Worm (Caenorhabditis elegans) whole organism, young adult: ENCODE results near the gene ZC373.5.

Experiments used
- B0019.2 ChIP-seq: fragments of 200-800 bp; sonication (Bioruptor generic); conservative IDR thresholded peaks from 2 replicates; pipeline ENCODE4 v1.3.6; 2022; ENCODE audit warnings: missing genetic modification reagents, missing genetic modification characterization, missing compliant biosample characterization
- B0035.1 ChIP-seq: sonication (generic microtip); optimal IDR thresholded peaks from 2 replicates; lab custom pipeline; 2016; ENCODE audit warnings: missing genetic modification characterization, mild to moderate bottlenecking, missing compliant biosample characterization, missing genotype, missing genetic modification reagents
- D2030.7 ChIP-seq: fragments of 200-800 bp; sonication (Bioruptor generic); IDR thresholded peaks from 2 replicates; pipeline ENCODE4 v1.3.6; 2022; ENCODE audit warnings: missing genetic modification reagents, missing genetic modification characterization, missing compliant biosample characterization
- F39B2.1 ChIP-seq: fragments of 200-800 bp; sonication (Bioruptor generic); IDR thresholded peaks from 2 replicates; pipeline ENCODE4 v1.3.6; 2022; ENCODE audit warnings: missing genetic modification reagents, missing genetic modification characterization, missing compliant biosample characterization
- F49E8.2 ChIP-seq: sonication (generic microtip); optimal IDR thresholded peaks from 3 replicates; lab custom pipeline; 2017; ENCODE audit warnings: missing genetic modification characterization, mild to moderate bottlenecking, missing compliant biosample characterization, antibody characterized with exemption, moderate library complexity; ENCODE audit not compliant: insufficient read depth
- F55B11.4 ChIP-seq: sonication (generic microtip); optimal IDR thresholded peaks from 2 replicates; lab custom pipeline; 2016; ENCODE audit warnings: missing compliant biosample characterization, missing genetic modification characterization, borderline replicate concordance; ENCODE audit not compliant: insufficient read depth
- K12H6.12 ChIP-seq: fragments of 200-800 bp; sonication (Bioruptor generic); optimal IDR thresholded peaks from 2 replicates; lab custom pipeline; 2018; ENCODE audit warnings: mild to moderate bottlenecking, missing genetic modification characterization, missing compliant biosample characterization
- ama-1 ChIP-seq, 3 experiments: fragments of 150-350 bp in 1 of 3; sonication (generic microtip) in 2 of 3; optimal IDR thresholded peaks; 2 replicates each; lab custom pipeline; 2014 to 2018; ENCODE audit warnings: missing biosample characterization in 2 of 3, missing genetic modification characterization in 2 of 3, missing genetic modification reagents in 2 of 3
- attf-3 ChIP-seq: fragments of 200-800 bp; sonication (Bioruptor generic); conservative IDR thresholded peaks from 2 replicates; pipeline ENCODE4 v1.3.6; 2022; ENCODE audit warnings: missing genetic modification reagents, missing genetic modification characterization, missing compliant biosample characterization
- bed-2 ChIP-seq: fragments of 200-800 bp; sonication (Bioruptor generic); IDR thresholded peaks from 2 replicates; pipeline ENCODE4 v1.3.6; 2022; ENCODE audit warnings: missing genetic modification reagents, missing genetic modification characterization, missing compliant biosample characterization
- cebp-1 ChIP-seq, 2 experiments: fragments of 200-800 bp in 1 of 2; sonication (Bioruptor generic) in 1 of 2; sonication (generic microtip) in 1 of 2; IDR thresholded peaks in 1 of 2; optimal IDR thresholded peaks in 1 of 2; 2 replicates each; pipeline versions ENCODE4 v1.3.6 to Lab custom; 2017 to 2022; ENCODE audit warnings: missing compliant biosample characterization in 2 of 2, missing genetic modification characterization in 2 of 2, mild to moderate bottlenecking in 1 of 2, missing genetic modification reagents in 1 of 2, moderate library complexity in 1 of 2
- ceh-40 ChIP-seq: fragments of 200-800 bp; sonication (Bioruptor generic); IDR thresholded peaks from 2 replicates; pipeline ENCODE4 v1.3.6; 2022; ENCODE audit warnings: missing genetic modification characterization, missing compliant biosample characterization
- ceh-79 ChIP-seq: sonication (generic microtip); optimal IDR thresholded peaks from 2 replicates; lab custom pipeline; 2017; ENCODE audit warnings: mild to moderate bottlenecking, missing genetic modification characterization, missing compliant biosample characterization
- egl-18 ChIP-seq: fragments of 200-800 bp; sonication (Bioruptor generic); IDR thresholded peaks from 2 replicates; pipeline ENCODE4 v1.3.6; 2022; ENCODE audit warnings: missing genetic modification reagents, missing genetic modification characterization, missing compliant biosample characterization
- fkh-3 ChIP-seq: sonication (generic microtip); optimal IDR thresholded peaks from 2 replicates; lab custom pipeline; 2016; ENCODE audit warnings: mild to moderate bottlenecking, missing genetic modification characterization, missing compliant biosample characterization
- hlh-12 ChIP-seq: sonication (generic microtip); optimal IDR thresholded peaks from 2 replicates; lab custom pipeline; 2016; ENCODE audit warnings: missing genetic modification characterization, missing compliant biosample characterization
- let-607 ChIP-seq, 2 experiments: fragments of 200-800 bp in 1 of 2; sonication (Bioruptor generic) in 1 of 2; sonication (generic microtip) in 1 of 2; optimal IDR thresholded peaks; 2 replicates each; lab custom pipeline; 2016 to 2018; ENCODE audit warnings: mild to moderate bottlenecking in 2 of 2, missing compliant biosample characterization in 2 of 2, missing genetic modification characterization in 2 of 2, moderate library complexity in 2 of 2, missing genotype in 1 of 2
- lin-35 ChIP-seq, 3 experiments: fragments of 150-350 bp in 2 of 3; sonication (generic microtip) in 1 of 3; optimal IDR thresholded peaks; 2 replicates each; lab custom pipeline; 2014 to 2018; ENCODE audit warnings: missing biosample characterization in 3 of 3, missing genetic modification characterization in 3 of 3, missing genetic modification reagents in 3 of 3
- lin-40 ChIP-seq: sonication (generic microtip); optimal IDR thresholded peaks from 2 replicates; lab custom pipeline; 2016; ENCODE audit warnings: missing genetic modification characterization, mild to moderate bottlenecking, missing compliant biosample characterization, missing genotype, missing genetic modification reagents
- madf-3 ChIP-seq: fragments of 200-800 bp; sonication (Bioruptor generic); IDR thresholded peaks from 2 replicates; pipeline ENCODE4 v1.3.6; 2022; ENCODE audit warnings: missing genetic modification reagents, missing genetic modification characterization, missing compliant biosample characterization
- nfya-2 ChIP-seq: fragments of 200-800 bp; sonication (Bioruptor generic); IDR thresholded peaks from 2 replicates; pipeline ENCODE4 v1.3.6; 2022; ENCODE audit warnings: missing genetic modification reagents, missing genetic modification characterization, missing compliant biosample characterization
- nhr-80 ChIP-seq: sonication (generic microtip); optimal IDR thresholded peaks from 2 replicates; lab custom pipeline; 2016; ENCODE audit warnings: missing genetic modification characterization, missing compliant biosample characterization
- repo-1 ChIP-seq: sonication (generic microtip); optimal IDR thresholded peaks from 2 replicates; lab custom pipeline; 2017; ENCODE audit warnings: mild to moderate bottlenecking, missing genetic modification characterization, missing compliant biosample characterization
- tbx-9 ChIP-seq: sonication (generic microtip); optimal IDR thresholded peaks from 2 replicates; lab custom pipeline; 2016; ENCODE audit warnings: borderline replicate concordance, missing genetic modification characterization, inconsistent platforms, missing compliant biosample characterization
- unc-62 ChIP-seq: fragments of 150-350 bp; optimal IDR thresholded peaks from 2 replicates; lab custom pipeline; 2014; ENCODE audit warnings: missing biosample characterization, missing genetic modification reagents, missing genetic modification characterization
- ztf-18 ChIP-seq: sonication (generic microtip); optimal IDR thresholded peaks from 2 replicates; lab custom pipeline; 2016; ENCODE audit warnings: missing genotype, mild to moderate bottlenecking, missing genetic modification characterization, missing compliant biosample characterization
- ztf-26 ChIP-seq: sonication (generic microtip); optimal IDR thresholded peaks from 2 replicates; lab custom pipeline; 2017; ENCODE audit warnings: missing genetic modification characterization, missing compliant biosample characterization

ZC373.5 gene

ce11 chrX:10026347-10026746, 47.8 kb downstream of the ZC373.5 start:
- TF ChIP-seq cebp-1 (GFP tag; IDR thresholded peaks at IDR 0.05; lab: Robert Waterston, UW) (no peak), cebp-1 (tag; optimal IDR thresholded peaks at IDR 0.05; lab: Kevin White, UChicago) (no peak), F49E8.2 (tag; lab: Kevin White, UChicago) (no peak), B0035.1 (tag; lab: Kevin White, UChicago) (no peak), ztf-18 (tag; lab: Kevin White, UChicago) (no peak), ztf-26 (tag; lab: Kevin White, UChicago) (no peak), fkh-3 (tag; lab: Kevin White, UChicago) (no peak), D2030.7 (GFP tag; lab: Robert Waterston, UW) (no peak), repo-1 (tag; lab: Kevin White, UChicago) (no peak), tbx-9 (tag; lab: Kevin White, UChicago) (no peak), K12H6.12 (tag; lab: Kevin White, UChicago) (peak; percentile 37), ceh-40 (GFP tag; lab: Robert Waterston, UW) (no peak), let-607 (tag; optimal IDR thresholded peaks at IDR 0.05; lab: Kevin White, UChicago) (no peak), lin-35 (GFP tag; optimal IDR thresholded peaks at IDR 0.05; lab: Kevin White, UChicago) (no peak), nfya-2 (GFP tag; lab: Robert Waterston, UW) (no peak), ama-1 (optimal IDR thresholded peaks at IDR 0.05; lab: Kevin White, UChicago) (no peak), ama-1 (GFP tag; optimal IDR thresholded peaks at IDR 0.05; lab: Kevin White, UChicago) (no peak), ceh-79 (tag; lab: Kevin White, UChicago) (no peak), F39B2.1 (no peak), lin-40 (tag; lab: Kevin White, UChicago) (peak; percentile 35), madf-3 (GFP tag; lab: Robert Waterston, UW) (no peak), egl-18 (GFP tag; lab: Robert Waterston, UW) (no peak), bed-2 (GFP tag; lab: Robert Waterston, UW) (no peak), B0019.2 (no peak), attf-3 (GFP tag; lab: Robert Waterston, UW) (no peak), F55B11.4 (tag; lab: Kevin White, UChicago) (no peak), nhr-80 (tag; lab: Kevin White, UChicago) (peak; percentile 25), unc-62 (no peak), hlh-12 (tag; lab: Kevin White, UChicago) (no peak)
- TF ChIP-seq, all 124 proteins: peak for 3
